Fruit fly (Drosophila melanogaster) whole organism, embryonic: ENCODE results near the gene Root.

Experiments
- Aef1 ChIP-seq: fragments of 200-800 bp; sonication (Bioruptor generic); IDR thresholded peaks from 3 replicates; pipeline ENCODE4 v1.3.6; 2022; ENCODE audit warnings: missing biosample characterization, missing genetic modification characterization
- Atf3 ChIP-seq: fragments of 200-800 bp; sonication (Bioruptor generic); optimal IDR thresholded peaks from 3 replicates; lab custom pipeline; 2016; ENCODE audit warnings: missing biosample characterization, missing genetic modification characterization
- Atf6 ChIP-seq: fragments of 200-800 bp; sonication (Bioruptor generic); IDR thresholded peaks from 2 replicates; pipeline ENCODE4 v1.3.6; 2022; ENCODE audit warnings: missing biosample characterization, missing genetic modification characterization
- Bdp1 ChIP-seq: fragments of 200-800 bp; sonication (Bioruptor generic); optimal IDR thresholded peaks from 3 replicates; lab custom pipeline; 2016; ENCODE audit warnings: missing biosample characterization, missing genetic modification characterization
- CG10959 ChIP-seq: fragments of 200-800 bp; sonication (Bioruptor generic); IDR thresholded peaks from 2 replicates; pipeline ENCODE4 v1.3.6; 2022; ENCODE audit warnings: missing biosample characterization, missing genetic modification characterization
- CG1233 ChIP-seq: fragments of 200-800 bp; sonication (Bioruptor generic); optimal IDR thresholded peaks from 4 replicates; lab custom pipeline; 2018; ENCODE audit warnings: missing biosample characterization, mild to moderate bottlenecking, missing genetic modification characterization
- CG14014 ChIP-seq: fragments of 200-800 bp; sonication (Bioruptor generic); IDR thresholded peaks from 2 replicates; pipeline ENCODE4 v1.3.6; 2022; ENCODE audit warnings: missing biosample characterization, missing genetic modification characterization
- CG15269 ChIP-seq: fragments of 200-800 bp; sonication (Bioruptor generic); optimal IDR thresholded peaks from 2 replicates; lab custom pipeline; 2018; ENCODE audit warnings: missing biosample characterization, mild to moderate bottlenecking, missing genetic modification characterization, moderate library complexity
- CG15479 ChIP-seq: fragments of 200-800 bp; sonication (Bioruptor generic); optimal IDR thresholded peaks from 3 replicates; lab custom pipeline; 2019; ENCODE audit warnings: missing biosample characterization, mild to moderate bottlenecking, missing genetic modification characterization, moderate library complexity
- CG15601 ChIP-seq: fragments of 200-800 bp; sonication (Bioruptor generic); optimal IDR thresholded peaks from 3 replicates; lab custom pipeline; 2019; ENCODE audit warnings: missing biosample characterization, mild to moderate bottlenecking, missing genetic modification characterization, moderate library complexity
- CG17359 ChIP-seq: fragments of 200-800 bp; sonication (Bioruptor generic); optimal IDR thresholded peaks from 3 replicates; lab custom pipeline; 2018; ENCODE audit warnings: missing biosample characterization, mild to moderate bottlenecking, missing genetic modification characterization, moderate library complexity
- CG2889 ChIP-seq: fragments of 200-800 bp; sonication (Bioruptor generic); IDR thresholded peaks from 3 replicates; pipeline ENCODE4 v1.3.6; 2022; ENCODE audit warnings: missing biosample characterization, missing genetic modification characterization
- CG30403 ChIP-seq: fragments of 200-800 bp; sonication (Bioruptor generic); optimal IDR thresholded peaks from 3 replicates; lab custom pipeline; 2016; ENCODE audit warnings: missing biosample characterization, missing genetic modification characterization
- CG31365 ChIP-seq: fragments of 200-800 bp; sonication (Bioruptor generic); optimal IDR thresholded peaks from 2 replicates; lab custom pipeline; 2018; ENCODE audit warnings: missing biosample characterization, mild to moderate bottlenecking, missing genetic modification characterization
- CG3281 ChIP-seq: fragments of 200-800 bp; sonication (Bioruptor generic); optimal IDR thresholded peaks from 3 replicates; lab custom pipeline; 2017; ENCODE audit warnings: missing biosample characterization, mild to moderate bottlenecking, missing genetic modification characterization
- CG4282 ChIP-seq: fragments of 200-800 bp; sonication (Bioruptor generic); optimal IDR thresholded peaks from 2 replicates; lab custom pipeline; 2016; ENCODE audit warnings: missing biosample characterization, missing genetic modification characterization
- CG4707 ChIP-seq: fragments of 200-800 bp; sonication (Bioruptor generic); optimal IDR thresholded peaks from 2 replicates; lab custom pipeline; 2018; ENCODE audit warnings: missing biosample characterization, mild to moderate bottlenecking, missing genetic modification characterization, moderate library complexity
- CG5953 ChIP-seq: fragments of 200-800 bp; sonication (Bioruptor generic); IDR thresholded peaks from 2 replicates; pipeline ENCODE4 v1.3.6; 2022; ENCODE audit warnings: missing biosample characterization, missing genetic modification characterization
- CG7556 ChIP-seq: fragments of 200-800 bp; sonication (Bioruptor generic); optimal IDR thresholded peaks from 2 replicates; lab custom pipeline; 2017; ENCODE audit warnings: missing biosample characterization, mild to moderate bottlenecking, missing genetic modification characterization
- CG7987 ChIP-seq: fragments of 200-800 bp; sonication (Bioruptor generic); optimal IDR thresholded peaks from 2 replicates; lab custom pipeline; 2018; ENCODE audit warnings: missing biosample characterization, mild to moderate bottlenecking, missing genetic modification characterization, moderate library complexity
- CG8281 ChIP-seq: fragments of 200-800 bp; sonication (Bioruptor generic); optimal IDR thresholded peaks from 2 replicates; lab custom pipeline; 2018; ENCODE audit warnings: missing biosample characterization, mild to moderate bottlenecking, missing genetic modification characterization, moderate library complexity
- D19A ChIP-seq: fragments of 200-800 bp; optimal IDR thresholded peaks from 3 replicates; lab custom pipeline; 2019; ENCODE audit warnings: missing biosample characterization, mild to moderate bottlenecking, missing genetic modification characterization, moderate library complexity
- Ets97D ChIP-seq: fragments of 200-800 bp; sonication (Bioruptor generic); optimal IDR thresholded peaks from 3 replicates; lab custom pipeline; 2016; ENCODE audit warnings: missing biosample characterization, missing genetic modification characterization
- HLH3B ChIP-seq: fragments of 200-800 bp; sonication (Bioruptor generic); IDR thresholded peaks from 2 replicates; pipeline ENCODE4 v1.3.6; 2022; ENCODE audit warnings: missing biosample characterization, missing genetic modification characterization
- Lhr ChIP-seq: fragments of 200-800 bp; sonication (Bioruptor generic); optimal IDR thresholded peaks from 3 replicates; lab custom pipeline; 2017; ENCODE audit warnings: mild to moderate bottlenecking, missing biosample characterization, missing genetic modification reagents, missing genetic modification characterization
- MESR4 ChIP-seq: fragments of 200-800 bp; sonication (Bioruptor generic); optimal IDR thresholded peaks from 2 replicates; lab custom pipeline; 2018; ENCODE audit warnings: missing biosample characterization, mild to moderate bottlenecking, missing genetic modification characterization, moderate library complexity
- Neu2 ChIP-seq: fragments of 200-800 bp; sonication (Bioruptor generic); optimal IDR thresholded peaks from 3 replicates; lab custom pipeline; 2016; ENCODE audit warnings: missing biosample characterization, missing genetic modification characterization, borderline replicate concordance
- NfI ChIP-seq: fragments of 200-800 bp; sonication (Bioruptor generic); optimal IDR thresholded peaks from 3 replicates; lab custom pipeline; 2018; ENCODE audit warnings: missing biosample characterization, mild to moderate bottlenecking, missing genetic modification characterization, moderate library complexity
- Optix ChIP-seq: fragments of 200-800 bp; sonication (Bioruptor generic); IDR thresholded peaks from 3 replicates; pipeline ENCODE4 v1.3.6; 2022; ENCODE audit warnings: missing biosample characterization, missing genetic modification characterization
- ab ChIP-seq: fragments of 200-800 bp; sonication (Bioruptor generic); optimal IDR thresholded peaks from 2 replicates; lab custom pipeline; 2016; ENCODE audit warnings: missing biosample characterization, missing genetic modification characterization
- ac ChIP-seq: fragments of 200-800 bp; sonication (Bioruptor generic); optimal IDR thresholded peaks from 3 replicates; lab custom pipeline; 2017; ENCODE audit warnings: missing biosample characterization, mild to moderate bottlenecking, missing genetic modification characterization
- ap ChIP-seq: fragments of 200-800 bp; sonication (Bioruptor generic); IDR thresholded peaks from 2 replicates; pipeline ENCODE4 v1.3.6; 2022; ENCODE audit warnings: missing biosample characterization, missing genetic modification characterization
- bsh ChIP-seq, 2 experiments: fragments of 200-800 bp; sonication (Bioruptor generic); optimal IDR thresholded peaks; 2 replicates each; lab custom pipeline; 2017 to 2018; ENCODE audit warnings: mild to moderate bottlenecking in 2 of 2, missing biosample characterization in 2 of 2, missing genetic modification characterization in 2 of 2, moderate library complexity in 1 of 2
- cg ChIP-seq: fragments of 200-800 bp; sonication (Bioruptor generic); optimal IDR thresholded peaks from 3 replicates; lab custom pipeline; 2019; ENCODE audit warnings: missing biosample characterization, mild to moderate bottlenecking, missing genetic modification characterization, moderate library complexity
- dysf ChIP-seq: fragments of 200-800 bp; sonication (Bioruptor generic); IDR thresholded peaks from 3 replicates; pipeline ENCODE4 v1.3.6; 2022; ENCODE audit warnings: missing biosample characterization, missing genetic modification characterization
- ems ChIP-seq: fragments of 200-800 bp; sonication (Bioruptor generic); optimal IDR thresholded peaks from 3 replicates; lab custom pipeline; 2016; ENCODE audit warnings: missing biosample characterization, missing genetic modification characterization
- en ChIP-seq: fragments of 200-800 bp; sonication (Bioruptor generic); optimal IDR thresholded peaks from 2 replicates; lab custom pipeline; 2016; ENCODE audit warnings: missing biosample characterization, missing genetic modification characterization
- gem ChIP-seq: fragments of 200-800 bp; sonication (Bioruptor generic); optimal IDR thresholded peaks from 2 replicates; lab custom pipeline; 2019; ENCODE audit warnings: missing biosample characterization, mild to moderate bottlenecking, missing genetic modification characterization, moderate library complexity
- gsb ChIP-seq: fragments of 200-800 bp; sonication (Bioruptor generic); IDR thresholded peaks from 2 replicates; pipeline ENCODE4 v1.3.6; 2022; ENCODE audit warnings: missing biosample characterization, missing genetic modification characterization
- hbn ChIP-seq: fragments of 200-800 bp; sonication (Bioruptor generic); IDR thresholded peaks from 2 replicates; pipeline ENCODE4 v1.3.6; 2022; ENCODE audit warnings: missing biosample characterization, missing genetic modification characterization; ENCODE audit not compliant: partially characterized antibody
- hkb ChIP-seq, 2 experiments: fragments of 200-800 bp in 1 of 2; fragments of >200 bp in 1 of 2; sonication (Bioruptor generic) in 1 of 2; IDR thresholded peaks in 1 of 2; optimal IDR thresholded peaks in 1 of 2; 2 replicates each; pipeline versions ENCODE4 v1.3.6 to Lab custom; 2017 to 2022; ENCODE audit warnings: missing biosample characterization in 1 of 2, missing genetic modification characterization in 1 of 2
- lov ChIP-seq, 2 experiments: fragments of 200-800 bp in 1 of 2; fragments of >200 bp in 1 of 2; sonication (Bioruptor generic) in 1 of 2; IDR thresholded peaks in 1 of 2; optimal IDR thresholded peaks in 1 of 2; 2 replicates in 1 of 2; 3 replicates in 1 of 2; pipeline versions ENCODE4 v1.3.6 to Lab custom; 2017 to 2022; ENCODE audit warnings: missing biosample characterization in 1 of 2, missing genetic modification characterization in 1 of 2
- maf-S ChIP-seq: fragments of 200-800 bp; sonication (Bioruptor generic); optimal IDR thresholded peaks from 2 replicates; lab custom pipeline; 2016; ENCODE audit warnings: missing biosample characterization, missing genetic modification characterization
- scrt ChIP-seq: fragments of 200-800 bp; sonication (Bioruptor generic); optimal IDR thresholded peaks from 2 replicates; lab custom pipeline; 2018; ENCODE audit warnings: missing biosample characterization, mild to moderate bottlenecking, missing genetic modification characterization, moderate library complexity
- sisA ChIP-seq: fragments of 200-800 bp; sonication (Bioruptor generic); IDR thresholded peaks from 2 replicates; pipeline ENCODE4 v1.3.6; 2022; ENCODE audit warnings: missing biosample characterization, missing genetic modification characterization
- stc ChIP-seq: fragments of 200-800 bp; sonication (Bioruptor generic); IDR thresholded peaks from 2 replicates; pipeline ENCODE4 v1.3.6; 2022; ENCODE audit warnings: missing biosample characterization, missing genetic modification characterization
- tap ChIP-seq: fragments of 200-800 bp; optimal IDR thresholded peaks from 3 replicates; lab custom pipeline; 2019; ENCODE audit warnings: missing biosample characterization, mild to moderate bottlenecking, missing genetic modification characterization, moderate library complexity
- trem ChIP-seq: fragments of 200-800 bp; optimal IDR thresholded peaks from 3 replicates; lab custom pipeline; 2019; ENCODE audit warnings: missing biosample characterization, mild to moderate bottlenecking, missing genetic modification characterization, moderate library complexity
- zfh1 ChIP-seq: fragments of 200-800 bp; sonication (Bioruptor generic); IDR thresholded peaks from 3 replicates; pipeline ENCODE4 v1.3.6; 2022; ENCODE audit warnings: missing biosample characterization, missing genetic modification characterization

The Root gene

dm6 chr3R:24169362-24169761 is 56.3 kb downstream of the Root start, which contains the start of gene CG5510 (continued):
- TF ChIP-seq ap (GFP tag; lab: Robert Waterston, UW), result peak; percentile 28; the same call in 1 of the 2 replicates
- no peak for TF ChIP-seq hkb (optimal IDR thresholded peaks at IDR 0.05; lab: Kevin White, UChicago)
- no peak for TF ChIP-seq hkb (GFP tag; IDR thresholded peaks at IDR 0.05; lab: Robert Waterston, UW)
- peak; percentile 57; the same call in 2 of the 3 replicates for TF ChIP-seq Aef1
- TF ChIP-seq D19A (tag; lab: Kevin White, UChicago), result peak; percentile 11
- peak; percentile 90 for TF ChIP-seq MESR4 (GFP tag; lab: Kevin White, UChicago)
- TF ChIP-seq gsb, result no peak
- peak; percentile 56 for TF ChIP-seq CG30403 (GFP tag; lab: Kevin White, UChicago)
- no peak for TF ChIP-seq CG7556 (GFP tag; lab: Kevin White, UChicago)
- peak; percentile 16 for TF ChIP-seq ab (GFP tag; lab: Kevin White, UChicago)
- TF ChIP-seq Bdp1 (GFP tag; lab: Kevin White, UChicago), result peak; percentile 12
- peak; percentile 25; the same call in 1 of the 3 replicates for TF ChIP-seq dysf (GFP tag; lab: Robert Waterston, UW)
- peak; percentile 71 for TF ChIP-seq ems
- TF ChIP-seq scrt (GFP tag; lab: Kevin White, UChicago), result peak; percentile 29
- TF ChIP-seq bsh (GFP tag; optimal IDR thresholded peaks at IDR 0.05; lab: Kevin White, UChicago), result peak in 1 of 2 experiments; percentile 45
- TF ChIP-seq CG15601 (tag; lab: Kevin White, UChicago), result peak; percentile 97
- peak; percentile 59 for TF ChIP-seq sisA (GFP tag; lab: Robert Waterston, UW)
- no peak for TF ChIP-seq CG31365 (tag; lab: Kevin White, UChicago)
- peak; percentile 9 for TF ChIP-seq Atf3 (GFP tag; lab: Kevin White, UChicago)
- peak; percentile 48 for TF ChIP-seq CG7987 (GFP tag; lab: Kevin White, UChicago)
- TF ChIP-seq CG14014 (GFP tag; lab: Robert Waterston, UW), result peak; percentile 33; the same call in 1 of the 2 replicates
- TF ChIP-seq lov (optimal IDR thresholded peaks at IDR 0.05; lab: Kevin White, UChicago), result no peak
- TF ChIP-seq lov (GFP tag; IDR thresholded peaks at IDR 0.05; lab: Robert Waterston, UW), result 0 out of 3 replicates have a peak, but pooled peaks have one; percentile 20
- TF ChIP-seq zfh1, result 0 out of 3 replicates have a peak, but pooled peaks have one; percentile 42
- TF ChIP-seq CG5953 (GFP tag; lab: Robert Waterston, UW), result no peak
- peak; percentile 51 for TF ChIP-seq Lhr (GFP tag; lab: Kevin White, UChicago)
- no peak for TF ChIP-seq tap (tag; lab: Kevin White, UChicago)
- peak; percentile 84 for TF ChIP-seq trem
- no peak for TF ChIP-seq CG8281 (tag; lab: Kevin White, UChicago)
- no peak for TF ChIP-seq ac
- 0 out of 3 replicates have a peak, but pooled peaks have one; percentile 32 for TF ChIP-seq CG2889 (GFP tag; lab: Robert Waterston, UW)
- TF ChIP-seq CG3281 (GFP tag; lab: Kevin White, UChicago), result no peak
- TF ChIP-seq CG1233 (GFP tag; lab: Kevin White, UChicago), result no peak
- peak; percentile 46 for TF ChIP-seq CG15269 (tag; lab: Kevin White, UChicago)
- peak; percentile 16 for TF ChIP-seq maf-S (GFP tag; lab: Kevin White, UChicago)
- no peak for TF ChIP-seq Optix (GFP tag; lab: Robert Waterston, UW)
- TF ChIP-seq HLH3B (GFP tag; lab: Robert Waterston, UW), result peak; percentile 47
- peak; percentile 43 for TF ChIP-seq CG17359 (tag; lab: Kevin White, UChicago)
- no peak for TF ChIP-seq gem (tag; lab: Kevin White, UChicago)
- TF ChIP-seq CG4282 (GFP tag; lab: Kevin White, UChicago), result no peak
- no peak for TF ChIP-seq Neu2 (GFP tag; lab: Kevin White, UChicago)
- TF ChIP-seq CG15479 (GFP tag; lab: Kevin White, UChicago), result no peak
- TF ChIP-seq hbn, result peak; percentile 98
- TF ChIP-seq NfI (GFP tag; lab: Kevin White, UChicago), result peak; percentile 27
- TF ChIP-seq Ets97D (GFP tag; lab: Kevin White, UChicago), result peak; percentile 84
- peak; percentile 49; the same call in 1 of the 2 replicates for TF ChIP-seq Atf6
- TF ChIP-seq en, result peak; percentile 12
- no peak for TF ChIP-seq CG4707 (GFP tag; lab: Kevin White, UChicago)
- no peak for TF ChIP-seq cg (GFP tag; lab: Kevin White, UChicago)
- TF ChIP-seq stc (GFP tag; lab: Robert Waterston, UW), result no peak; the same call in 1 of the 2 replicates
- no peak for TF ChIP-seq CG10959 (GFP tag; lab: Robert Waterston, UW)
